Worm (Caenorhabditis elegans) whole organism, late embryonic: ENCODE measurements around the gene rabr-2.

Experiments used
- C08G9.2 ChIP-seq: sonication (generic microtip); optimal IDR thresholded peaks from 2 replicates; lab custom pipeline; 2016; ENCODE audit warnings: mild to moderate bottlenecking, missing genetic modification characterization, moderate library complexity, missing compliant biosample characterization
- F13H6.1 ChIP-seq: sonication (generic microtip); optimal IDR thresholded peaks from 2 replicates; lab custom pipeline; 2016; ENCODE audit warnings: missing genetic modification characterization, missing compliant biosample characterization
- K02D7.2 ChIP-seq: sonication (generic microtip); optimal IDR thresholded peaks from 2 replicates; lab custom pipeline; 2017; ENCODE audit warnings: mild to moderate bottlenecking, missing genetic modification characterization, missing compliant biosample characterization
- T23F11.4 ChIP-seq: fragments of 200-800 bp; sonication (Bioruptor generic); optimal IDR thresholded peaks from 2 replicates; lab custom pipeline; 2018; ENCODE audit warnings: mild to moderate bottlenecking, missing genetic modification characterization, missing compliant biosample characterization
- Y22D7AL.16 ChIP-seq: sonication (generic microtip); optimal IDR thresholded peaks from 2 replicates; lab custom pipeline; 2016; ENCODE audit warnings: missing genetic modification characterization, missing compliant biosample characterization
- ahr-1 ChIP-seq: sonication (generic microtip); optimal IDR thresholded peaks from 2 replicates; lab custom pipeline; 2016; ENCODE audit warnings: missing genetic modification characterization, missing compliant biosample characterization
- ama-1 ChIP-seq: fragments of 150-350 bp; optimal IDR thresholded peaks from 2 replicates; lab custom pipeline; 2014
- ceh-22 ChIP-seq: sonication (generic microtip); optimal IDR thresholded peaks from 2 replicates; lab custom pipeline; 2017; ENCODE audit warnings: missing biosample characterization, missing genetic modification characterization
- ceh-24 ChIP-seq: sonication (generic microtip); optimal IDR thresholded peaks from 2 replicates; lab custom pipeline; 2016; ENCODE audit warnings: mild to moderate bottlenecking, missing genetic modification characterization, missing compliant biosample characterization
- ceh-30 ChIP-seq: fragments of 150-350 bp; optimal IDR thresholded peaks from 2 replicates; lab custom pipeline; 2014; ENCODE audit warnings: missing biosample characterization, missing genetic modification characterization
- ceh-31 ChIP-seq: sonication (generic microtip); optimal IDR thresholded peaks from 2 replicates; lab custom pipeline; 2016; ENCODE audit warnings: missing genetic modification characterization, missing compliant biosample characterization
- ceh-45 ChIP-seq: fragments of 200-800 bp; sonication (Bioruptor generic); IDR thresholded peaks from 2 replicates; pipeline ENCODE4 v1.3.6; 2022; ENCODE audit warnings: missing genetic modification reagents, missing genetic modification characterization, missing compliant biosample characterization
- elt-2 ChIP-seq: sonication (generic microtip); optimal IDR thresholded peaks from 2 replicates; lab custom pipeline; 2016; ENCODE audit warnings: missing genetic modification reagents, missing genetic modification characterization, missing compliant biosample characterization
- elt-4 ChIP-seq: sonication (generic microtip); optimal IDR thresholded peaks from 2 replicates; lab custom pipeline; 2016; ENCODE audit warnings: missing genetic modification characterization, missing compliant biosample characterization
- fkh-10 ChIP-seq: fragments of 150-350 bp; optimal IDR thresholded peaks from 2 replicates; lab custom pipeline; 2014; ENCODE audit warnings: missing biosample characterization, missing genetic modification reagents, missing genetic modification characterization
- fkh-6 ChIP-seq: sonication (generic microtip); optimal IDR thresholded peaks from 2 replicates; lab custom pipeline; 2016; ENCODE audit warnings: missing genetic modification characterization, missing compliant biosample characterization
- gmeb-2 ChIP-seq: sonication (generic microtip); optimal IDR thresholded peaks from 2 replicates; lab custom pipeline; 2016; ENCODE audit warnings: missing genetic modification characterization, inconsistent platforms, missing compliant biosample characterization
- hlh-13 ChIP-seq: fragments of 200-800 bp; sonication (Bioruptor generic); optimal IDR thresholded peaks from 2 replicates; lab custom pipeline; 2018; ENCODE audit warnings: mild to moderate bottlenecking, missing genetic modification characterization, missing compliant biosample characterization
- hlh-6 ChIP-seq: sonication (generic microtip); optimal IDR thresholded peaks from 2 replicates; lab custom pipeline; 2016; ENCODE audit warnings: missing genotype, missing genetic modification characterization, missing compliant biosample characterization
- hlh-8 ChIP-seq: sonication (generic microtip); optimal IDR thresholded peaks from 2 replicates; lab custom pipeline; 2016; ENCODE audit warnings: missing genotype, missing genetic modification characterization, missing compliant biosample characterization
- lim-6 ChIP-seq: sonication (generic microtip); optimal IDR thresholded peaks from 2 replicates; lab custom pipeline; 2016; ENCODE audit warnings: missing genetic modification characterization, missing compliant biosample characterization
- lin-11 ChIP-seq: fragments of 200-800 bp; sonication (Bioruptor generic); optimal IDR thresholded peaks from 2 replicates; lab custom pipeline; 2018; ENCODE audit warnings: mild to moderate bottlenecking, missing genetic modification characterization, missing compliant biosample characterization
- madf-2 ChIP-seq: sonication (generic microtip); optimal IDR thresholded peaks from 2 replicates; lab custom pipeline; 2017; ENCODE audit warnings: missing genetic modification characterization, missing compliant biosample characterization
- nfya-1 ChIP-seq: sonication (generic microtip); optimal IDR thresholded peaks from 2 replicates; lab custom pipeline; 2017; ENCODE audit warnings: missing genetic modification characterization, mild to moderate bottlenecking, missing compliant biosample characterization, antibody characterized with exemption, moderate library complexity
- pax-1 ChIP-seq: fragments of 150-350 bp; optimal IDR thresholded peaks from 2 replicates; lab custom pipeline; 2014; ENCODE audit warnings: missing biosample characterization, missing genetic modification characterization
- pha-2 ChIP-seq: sonication (generic microtip); optimal IDR thresholded peaks from 2 replicates; lab custom pipeline; 2017; ENCODE audit warnings: mild to moderate bottlenecking, missing genetic modification characterization, missing compliant biosample characterization
- pros-1 ChIP-seq: fragments of 150-350 bp; optimal IDR thresholded peaks from 2 replicates; lab custom pipeline; 2014; ENCODE audit warnings: missing biosample characterization, missing genetic modification reagents, missing genetic modification characterization
- ref-2 ChIP-seq: sonication (generic microtip); optimal IDR thresholded peaks from 2 replicates; lab custom pipeline; 2016; ENCODE audit warnings: missing genetic modification characterization, missing compliant biosample characterization
- syd-9 ChIP-seq: sonication (generic microtip); optimal IDR thresholded peaks from 2 replicates; lab custom pipeline; 2016; ENCODE audit warnings: mild to moderate bottlenecking, missing genetic modification characterization, moderate library complexity, missing compliant biosample characterization
- tbx-2 ChIP-seq: sonication (generic microtip); optimal IDR thresholded peaks from 2 replicates; lab custom pipeline; 2016; ENCODE audit warnings: missing genetic modification characterization, missing compliant biosample characterization
- tbx-7 ChIP-seq: sonication (generic microtip); optimal IDR thresholded peaks from 2 replicates; lab custom pipeline; 2016; ENCODE audit warnings: missing genotype, missing genetic modification characterization, missing compliant biosample characterization
- ttx-3 ChIP-seq: sonication (generic microtip); optimal IDR thresholded peaks from 2 replicates; lab custom pipeline; 2016; ENCODE audit warnings: missing genetic modification reagents, missing genetic modification characterization, missing compliant biosample characterization
- unc-42 ChIP-seq: sonication (generic microtip); optimal IDR thresholded peaks from 2 replicates; lab custom pipeline; 2016; ENCODE audit warnings: missing genotype, missing genetic modification characterization, missing compliant biosample characterization
- unc-86 ChIP-seq: sonication (generic microtip); optimal IDR thresholded peaks from 2 replicates; lab custom pipeline; 2016; ENCODE audit warnings: missing genetic modification characterization, missing compliant biosample characterization
- ztf-16 ChIP-seq: sonication (generic microtip); optimal IDR thresholded peaks from 2 replicates; lab custom pipeline; 2017; ENCODE audit warnings: missing genetic modification characterization, missing compliant biosample characterization

Gene rabr-2

ce11 chrIV:17437038-17437437, 46.1 kb downstream of the rabr-2 start, which contains the start of gene C06A12.8:
Gene C06A12.8 (plus strand): TSS chrIV:17437338.
- TF ChIP-seq K02D7.2 (tag; lab: Kevin White, UChicago) (no peak), ceh-31 (tag; lab: Kevin White, UChicago) (no peak), Y22D7AL.16 (no peak), elt-4 (tag; lab: Kevin White, UChicago) (no peak), F13H6.1 (no peak), madf-2 (no peak), fkh-6 (tag; lab: Kevin White, UChicago) (no peak), ceh-22 (no peak), ttx-3 (tag; lab: Kevin White, UChicago) (no peak), ceh-45 (GFP tag; lab: Robert Waterston, UW) (no peak), ztf-16 (tag; lab: Kevin White, UChicago) (no peak), tbx-7 (no peak), tbx-2 (tag; lab: Kevin White, UChicago) (no peak)

- TF ChIP-seq pha-2 (no peak), ref-2 (tag; lab: Kevin White, UChicago) (no peak), hlh-13 (no peak)
Measured at ce11 chrIV:17436552-17436951, 46.6 kb downstream of the rabr-2 start, which contains the start of gene gcy-27. Gene gcy-27 (minus strand): TSS chrIV:17436652.

- TF ChIP-seq ceh-22 (no peak), ama-1 (lab: Kevin White, UChicago) (no peak), lim-6 (no peak), gmeb-2 (no peak), fkh-10 (no peak), hlh-13 (no peak), hlh-8 (tag; lab: Kevin White, UChicago) (no peak), T23F11.4 (GFP tag; lab: Kevin White, UChicago) (no peak), ceh-24 (tag; lab: Kevin White, UChicago) (no peak), ceh-30 (tag; lab: Kevin White, UChicago) (no peak), lin-11 (tag; lab: Kevin White, UChicago) (no peak), K02D7.2 (tag; lab: Kevin White, UChicago) (no peak), pros-1 (tag; lab: Kevin White, UChicago) (no peak), ztf-16 (tag; lab: Kevin White, UChicago) (no peak), nfya-1 (tag; lab: Kevin White, UChicago) (no peak)
- TF ChIP-seq, all 69 proteins: peak for 0
Measured at ce11 chrIV:17435228-17435627, 47.9 kb downstream of the rabr-2 start.

ce11 chrIV:17432223-17432826, 50.8 kb downstream of the rabr-2 start:
- TF ChIP-seq unc-86 (tag; lab: Kevin White, UChicago) (no peak), elt-2 (tag; lab: Kevin White, UChicago) (peak; percentile 10), hlh-6 (tag; lab: Kevin White, UChicago) (no peak), C08G9.2 (tag; lab: Kevin White, UChicago) (no peak)
- TF ChIP-seq, all 69 proteins: peak for 1

- TF ChIP-seq hlh-8 (tag; lab: Kevin White, UChicago), result no peak
- no peak for TF ChIP-seq pha-2
- no peak for TF ChIP-seq pax-1 (tag; lab: Kevin White, UChicago)
- no peak for TF ChIP-seq ahr-1 (tag; lab: Kevin White, UChicago)
- TF ChIP-seq pros-1 (tag; lab: Kevin White, UChicago), result no peak
- TF ChIP-seq unc-42 (tag; lab: Kevin White, UChicago), result no peak
- no peak for TF ChIP-seq syd-9 (tag; lab: Kevin White, UChicago)
- TF ChIP-seq ceh-30 (tag; lab: Kevin White, UChicago), result no peak
Measured at ce11 chrIV:17431287-17431686, 51.8 kb downstream of the rabr-2 start, which contains the start of gene lact-6. Gene lact-6 (minus strand): TSS chrIV:17431387.
